Worm (Caenorhabditis elegans) whole organism, midembryonic: ENCODE results near the gene egl-13.

ENCODE experiments used
- cog-1 ChIP-seq: sonication (generic microtip); optimal IDR thresholded peaks from 2 replicates; lab custom pipeline; 2016; ENCODE audit warnings: missing genetic modification characterization, missing compliant biosample characterization
- flt-1 ChIP-seq: fragments of 200-800 bp; sonication (Bioruptor generic); IDR thresholded peaks from 2 replicates; pipeline ENCODE4 v1.3.6; 2022; ENCODE audit warnings: missing genetic modification characterization, missing compliant biosample characterization
- ref-1 ChIP-seq: fragments of 200-800 bp; sonication (Bioruptor generic); conservative IDR thresholded peaks from 2 replicates; pipeline ENCODE4 v1.3.6; 2022; ENCODE audit warnings: missing genetic modification reagents, missing genetic modification characterization, missing compliant biosample characterization
- tab-1 ChIP-seq: fragments of 200-800 bp; sonication (Bioruptor generic); IDR thresholded peaks from 2 replicates; pipeline ENCODE4 v1.3.6; 2022; ENCODE audit warnings: missing genetic modification characterization, missing compliant biosample characterization
- ztf-23 ChIP-seq: fragments of 200-800 bp; sonication (Bioruptor generic); IDR thresholded peaks from 2 replicates; pipeline ENCODE4 v1.3.6; 2022; ENCODE audit warnings: missing genetic modification reagents, missing genetic modification characterization, missing compliant biosample characterization
- ztf-29 ChIP-seq: fragments of 200-800 bp; sonication (Bioruptor generic); IDR thresholded peaks from 2 replicates; pipeline ENCODE4 v1.3.6; 2022; ENCODE audit warnings: missing genetic modification reagents, missing genetic modification characterization, missing compliant biosample characterization

- TF ChIP-seq tab-1 (GFP tag; lab: Robert Waterston, UW) (no peak), ref-1 (GFP tag; lab: Robert Waterston, UW) (no peak), ztf-23 (no peak), flt-1 (GFP tag; lab: Robert Waterston, UW) (no peak), cog-1 (tag; lab: Kevin White, UChicago) (no peak), ztf-29 (GFP tag; lab: Robert Waterston, UW) (no peak)
Observed at ce11 chrX:5644112-5644511, 19.5 kb upstream of the egl-13 start.
